Fruit fly (Drosophila melanogaster) whole organism, wandering third instar larva: ENCODE measurements around the gene RpL4.

Experiments
- CG32264 ChIP-seq: fragments of 200-800 bp; sonication (Bioruptor generic); optimal IDR thresholded peaks from 2 replicates; lab custom pipeline; 2016; ENCODE audit warnings: missing biosample characterization, missing genetic modification characterization
- CrebA ChIP-seq: fragments of 200-800 bp; sonication (Bioruptor generic); optimal IDR thresholded peaks from 2 replicates; lab custom pipeline; 2016; ENCODE audit warnings: missing biosample characterization, mild to moderate bottlenecking, missing genetic modification characterization, borderline replicate concordance
- Dfd ChIP-seq: fragments of >200 bp; optimal IDR thresholded peaks from 2 replicates; lab custom pipeline; 2017; ENCODE audit warnings: missing biosample characterization, missing genetic modification characterization
- Dif ChIP-seq: fragments of 200-275, 200-300 bp; sonication (Bioruptor generic); optimal IDR thresholded peaks from 2 replicates; lab custom pipeline; 2018; ENCODE audit warnings: missing biosample characterization, missing genetic modification characterization; ENCODE audit not compliant: partially characterized antibody
- GATAd ChIP-seq: sonication (Bioruptor generic); optimal IDR thresholded peaks from 2 replicates; lab custom pipeline; 2016; ENCODE audit warnings: missing biosample characterization, missing genetic modification characterization
- HLH106 ChIP-seq: fragments of 200-800 bp; optimal IDR thresholded peaks from 3 replicates; lab custom pipeline; 2019; ENCODE audit warnings: missing biosample characterization, mild to moderate bottlenecking, missing genetic modification characterization, moderate library complexity
- Hnf4 ChIP-seq: fragments of 200-800 bp; sonication (Bioruptor generic); optimal IDR thresholded peaks from 2 replicates; lab custom pipeline; 2016; ENCODE audit warnings: missing biosample characterization, mild to moderate bottlenecking, missing genetic modification characterization
- Hr78 ChIP-seq: fragments of >200 bp; optimal IDR thresholded peaks from 2 replicates; lab custom pipeline; 2017; ENCODE audit warnings: missing biosample characterization, missing genetic modification characterization
- Hr83 ChIP-seq: fragments of 200-300 bp; sonication (Bioruptor generic); optimal IDR thresholded peaks from 2 replicates; lab custom pipeline; 2016; ENCODE audit warnings: missing biosample characterization, mild to moderate bottlenecking, missing genetic modification characterization, moderate library complexity; ENCODE audit not compliant: poor library complexity, severe bottlenecking
- Mio ChIP-seq: sonication (Bioruptor generic); optimal IDR thresholded peaks from 2 replicates; lab custom pipeline; 2016; ENCODE audit warnings: missing biosample characterization, missing genetic modification characterization
- Myc ChIP-seq: fragments of >200 bp; optimal IDR thresholded peaks from 2 replicates; lab custom pipeline; 2017
- N ChIP-seq: fragments of >200 bp; optimal IDR thresholded peaks from 2 replicates; lab custom pipeline; 2018; ENCODE audit warnings: missing biosample characterization, missing external identifiers, missing genetic modification characterization
- OdsH ChIP-seq: fragments of 200-800 bp; sonication (Bioruptor generic); optimal IDR thresholded peaks from 2 replicates; lab custom pipeline; 2016; ENCODE audit warnings: missing biosample characterization, mild to moderate bottlenecking, missing genetic modification characterization
- Rel ChIP-seq, 2 experiments: fragments of 200-800 bp; sonication (Bioruptor generic) in 1 of 2; optimal IDR thresholded peaks; 2 replicates in 1 of 2; 3 replicates in 1 of 2; lab custom pipeline; 2016 to 2019; ENCODE audit warnings: mild to moderate bottlenecking in 2 of 2, missing biosample characterization in 2 of 2, missing genetic modification characterization in 2 of 2, moderate library complexity in 1 of 2
- Sp1 ChIP-seq: fragments of 200-800 bp; sonication (Bioruptor generic); optimal IDR thresholded peaks from 3 replicates; lab custom pipeline; 2019; ENCODE audit warnings: missing biosample characterization, mild to moderate bottlenecking, missing genetic modification characterization, moderate library complexity
- Vsx2 ChIP-seq: fragments of 200-300, 225-300 bp; sonication (Bioruptor generic); optimal IDR thresholded peaks from 2 replicates; lab custom pipeline; 2018; ENCODE audit warnings: missing biosample characterization, missing genetic modification characterization; ENCODE audit not compliant: partially characterized antibody
- br ChIP-seq: fragments of 200-800 bp; sonication (Bioruptor generic); optimal IDR thresholded peaks from 2 replicates; lab custom pipeline; 2016; ENCODE audit warnings: missing biosample characterization, missing genetic modification characterization
- brk ChIP-seq: fragments of 200-800 bp; sonication (Bioruptor generic); optimal IDR thresholded peaks from 2 replicates; lab custom pipeline; 2016; ENCODE audit warnings: missing biosample characterization, mild to moderate bottlenecking, missing genetic modification characterization
- dl ChIP-seq, 2 experiments: fragments of 175-275, 200-275 bp in 1 of 2; fragments of 200-275 bp in 1 of 2; sonication (Bioruptor generic); optimal IDR thresholded peaks; lab custom pipeline; 2018; ENCODE audit warnings: mild to moderate bottlenecking in 2 of 2, missing biosample characterization in 2 of 2, missing genetic modification characterization in 2 of 2, moderate library complexity in 2 of 2; ENCODE audit not compliant: partially characterized antibody in 2 of 2, insufficient read depth in 1 of 2
- dmrt93B ChIP-seq: fragments of 200-800 bp; sonication (Bioruptor generic); optimal IDR thresholded peaks from 2 replicates; lab custom pipeline; 2018; ENCODE audit warnings: missing biosample characterization, mild to moderate bottlenecking, missing genetic modification characterization
- dsf ChIP-seq: sonication (Bioruptor generic); optimal IDR thresholded peaks from 2 replicates; lab custom pipeline; 2016; ENCODE audit warnings: missing biosample characterization, missing genetic modification characterization, borderline replicate concordance
- ey ChIP-seq: fragments of 200-800 bp; sonication (Bioruptor generic); optimal IDR thresholded peaks from 2 replicates; lab custom pipeline; 2016; ENCODE audit warnings: missing biosample characterization, missing genetic modification characterization
- foxo ChIP-seq, 2 experiments: fragments of 200-800 bp; sonication (Bioruptor generic); optimal IDR thresholded peaks; 2 replicates in 1 of 2; 3 replicates in 1 of 2; lab custom pipeline; 2016 to 2017; ENCODE audit warnings: missing biosample characterization in 2 of 2, missing genetic modification characterization in 2 of 2
- fru ChIP-seq: fragments of 200-800 bp; sonication (Bioruptor generic); optimal IDR thresholded peaks from 3 replicates; lab custom pipeline; 2016; ENCODE audit warnings: missing biosample characterization, mild to moderate bottlenecking, missing genetic modification characterization
- h ChIP-seq: fragments of 200-800 bp; sonication (Bioruptor generic); optimal IDR thresholded peaks from 3 replicates; lab custom pipeline; 2016; ENCODE audit warnings: missing biosample characterization, mild to moderate bottlenecking, missing genetic modification characterization
- jim ChIP-seq: fragments of 175-275, 200-325 bp; sonication (Bioruptor generic); optimal IDR thresholded peaks from 2 replicates; lab custom pipeline; 2016; ENCODE audit warnings: missing biosample characterization, mild to moderate bottlenecking, missing genetic modification characterization
- lola ChIP-seq: fragments of >200 bp; optimal IDR thresholded peaks from 2 replicates; lab custom pipeline; 2017; ENCODE audit warnings: missing biosample characterization, missing genetic modification characterization
- pan ChIP-seq: fragments of >200 bp; optimal IDR thresholded peaks from 2 replicates; lab custom pipeline; 2017
- psq ChIP-seq: fragments of 200-800 bp; sonication (Bioruptor generic); optimal IDR thresholded peaks from 3 replicates; lab custom pipeline; 2017; ENCODE audit warnings: missing biosample characterization, mild to moderate bottlenecking, missing genetic modification characterization, moderate library complexity
- rgr ChIP-seq: fragments of 200-800 bp; sonication (Bioruptor generic); optimal IDR thresholded peaks from 3 replicates; lab custom pipeline; 2016; ENCODE audit warnings: missing biosample characterization, mild to moderate bottlenecking, missing genetic modification characterization
- sage ChIP-seq: fragments of 200-800 bp; sonication (Bioruptor generic); optimal IDR thresholded peaks from 2 replicates; lab custom pipeline; 2016; ENCODE audit warnings: missing biosample characterization, mild to moderate bottlenecking, missing genetic modification characterization
- sv ChIP-seq: fragments of 200-800 bp; sonication (Bioruptor generic); optimal IDR thresholded peaks from 3 replicates; lab custom pipeline; 2016; ENCODE audit warnings: missing biosample characterization, missing genetic modification characterization
- tai ChIP-seq: sonication (Bioruptor generic); optimal IDR thresholded peaks from 2 replicates; lab custom pipeline; 2016; ENCODE audit warnings: missing biosample characterization, missing genetic modification characterization
- usp ChIP-seq: fragments of >200 bp; optimal IDR thresholded peaks from 2 replicates; lab custom pipeline; 2017; ENCODE audit warnings: missing biosample characterization, missing genetic modification characterization
- woc ChIP-seq: sonication (Bioruptor generic); optimal IDR thresholded peaks from 2 replicates; lab custom pipeline; 2016; ENCODE audit warnings: missing biosample characterization, mild to moderate bottlenecking, missing genetic modification characterization

Gene RpL4

DNA sequence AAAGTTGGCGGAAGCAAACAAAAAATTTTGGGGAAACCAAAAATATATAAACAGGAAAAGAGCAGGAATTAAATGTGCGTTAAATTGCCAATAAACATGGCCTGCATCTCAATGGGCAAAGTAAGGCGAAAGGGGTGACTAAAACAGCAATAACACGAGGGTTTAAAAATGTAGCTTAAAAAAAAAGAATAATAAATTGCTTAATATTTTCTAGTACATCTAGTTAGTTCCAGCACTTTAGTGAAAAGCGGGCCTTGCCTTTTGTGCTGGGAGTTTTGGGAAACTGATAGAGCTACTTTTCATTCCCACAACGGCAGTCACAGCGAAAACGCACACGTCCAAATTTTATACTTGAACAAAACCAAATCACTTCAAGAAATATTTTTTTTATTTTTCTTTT lies 10.5 kb upstream of the RpL4 start, which contains the start of gene mil:
Gene mil (plus strand): TSS at position 301 of the 400 bp plus-strand sequence.
- TF ChIP-seq lola (GFP tag; lab: Kevin White, UChicago) (no peak), GATAd (GFP tag; lab: Kevin White, UChicago) (no peak), Vsx2 (GFP tag; lab: Kevin White, UChicago) (no peak), sage (no peak), Dif (GFP tag; lab: Kevin White, UChicago) (no peak), Hnf4 (no peak), HLH106 (tag; lab: Kevin White, UChicago) (no peak), Rel (GFP tag; optimal IDR thresholded peaks at IDR 0.05; lab: Kevin White, UChicago) (no peak), Rel (tag; optimal IDR thresholded peaks at IDR 0.05; lab: Kevin White, UChicago) (no peak), Hr78 (no peak), dsf (no peak), CG32264 (no peak), usp (GFP tag; lab: Kevin White, UChicago) (no peak), psq (no peak), tai (GFP tag; lab: Kevin White, UChicago) (no peak), jim (GFP tag; lab: Kevin White, UChicago) (no peak), br (GFP tag; lab: Kevin White, UChicago) (no peak)

DNA sequence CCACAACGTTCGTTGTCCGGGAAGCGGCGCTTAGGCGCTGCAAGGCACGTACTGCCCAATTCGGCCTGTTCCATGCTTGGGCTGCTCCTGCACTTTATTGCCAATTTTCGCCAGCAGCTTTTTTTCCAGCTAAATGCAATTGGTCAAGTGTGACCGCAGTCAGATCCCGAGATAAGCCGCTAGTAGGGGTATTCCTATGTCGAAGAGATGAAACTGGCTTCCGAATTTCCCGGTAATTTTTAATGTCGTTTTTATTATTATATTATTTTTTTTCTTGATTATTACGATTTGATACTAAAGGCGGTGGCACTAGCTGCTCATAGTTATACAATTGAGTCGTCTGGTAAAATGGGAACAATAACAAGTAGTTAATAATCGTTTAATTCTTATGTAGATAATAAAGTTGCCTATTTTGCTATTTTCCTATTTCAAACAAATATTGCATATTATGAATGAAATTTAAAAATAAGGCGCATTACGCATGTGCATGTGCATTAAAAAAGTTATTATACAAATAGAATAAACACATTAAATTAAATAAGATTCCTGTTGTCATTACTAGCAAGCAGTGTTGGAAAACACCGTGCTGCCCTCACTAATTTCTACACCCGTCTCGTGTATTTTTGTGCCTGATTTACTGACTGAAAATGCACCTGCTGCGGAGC lies 6.1 kb upstream of the RpL4 start, which contains the start of the genes CG5003 and mRpS22:
Gene CG5003 (minus strand): TSS at position 162 of the 665 bp plus-strand sequence.
Gene mRpS22 (plus strand): TSS at position 554 of the 665 bp plus-strand sequence.
- TF ChIP-seq Hr78 (no peak), lola (GFP tag; lab: Kevin White, UChicago) (no peak), dmrt93B (GFP tag; lab: Kevin White, UChicago) (peak; percentile 57), usp (GFP tag; lab: Kevin White, UChicago) (no peak), rgr (peak; percentile 58), sv (GFP tag; lab: Kevin White, UChicago) (no peak), woc (GFP tag; lab: Kevin White, UChicago) (peak; percentile 43), dsf (no peak), CG32264 (no peak), Mio (GFP tag; lab: Kevin White, UChicago) (no peak), N (GFP tag; lab: Kevin White, UChicago) (no peak), foxo (GFP tag; optimal IDR thresholded peaks at IDR 0.05; lab: Kevin White, UChicago) (peak in 1 of 2 experiments; percentile 77), br (GFP tag; lab: Kevin White, UChicago) (no peak), Hr83 (peak; percentile 29), Sp1 (GFP tag; lab: Kevin White, UChicago) (peak; percentile 61), psq (peak; percentile 51), fru (peak; percentile 44), Myc (peak; percentile 38), CrebA (GFP tag; lab: Kevin White, UChicago) (no peak), pan (no peak), h (GFP tag; lab: Kevin White, UChicago) (peak; percentile 64), Dif (GFP tag; lab: Kevin White, UChicago) (no peak), Vsx2 (GFP tag; lab: Kevin White, UChicago) (no peak), brk (GFP tag; lab: Kevin White, UChicago) (no peak), ey (GFP tag; lab: Kevin White, UChicago) (no peak), tai (GFP tag; lab: Kevin White, UChicago) (no peak), OdsH (GFP tag; lab: Kevin White, UChicago) (peak; percentile 53), sage (peak; percentile 33), dl (GFP tag; optimal IDR thresholded peaks at IDR 0.05; lab: Kevin White, UChicago; ENCODE audit: insufficient read depth in 1 of 2, partially characterized antibody in 2 of 2) (no peak), HLH106 (tag; lab: Kevin White, UChicago) (peak; percentile 75), Dfd (GFP tag; lab: Kevin White, UChicago) (no peak)

DNA sequence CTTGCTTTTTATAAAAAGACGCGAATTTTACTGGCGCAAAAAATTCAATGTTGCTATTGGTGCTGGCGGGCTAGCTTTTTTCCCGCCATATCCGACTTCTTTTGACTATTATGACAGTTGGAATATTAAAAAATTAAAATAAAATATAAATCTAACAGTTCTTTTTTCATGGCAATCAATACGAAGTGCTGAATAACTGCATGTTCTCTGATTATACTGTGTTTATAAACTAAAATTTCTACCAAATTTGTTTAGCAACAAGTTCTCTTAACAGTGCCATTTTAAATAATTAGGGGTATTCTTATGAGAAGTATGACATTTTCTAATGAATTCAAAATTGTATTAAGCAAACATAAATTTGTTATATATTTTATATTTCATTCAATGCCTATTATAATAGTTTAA lies 3.2 kb upstream of the RpL4 start, which contains the start of gene Boh1:
Gene Boh1 (minus strand): TSS at position 76 of the 405 bp plus-strand sequence.
- TF ChIP-seq Hr83 (no peak), h (GFP tag; lab: Kevin White, UChicago) (peak; percentile 27), Sp1 (GFP tag; lab: Kevin White, UChicago) (peak; percentile 41), HLH106 (tag; lab: Kevin White, UChicago) (peak; percentile 45), Vsx2 (GFP tag; lab: Kevin White, UChicago) (no peak), br (GFP tag; lab: Kevin White, UChicago) (no peak), GATAd (GFP tag; lab: Kevin White, UChicago) (no peak), Dfd (GFP tag; lab: Kevin White, UChicago) (no peak), Myc (peak; percentile 92), ey (GFP tag; lab: Kevin White, UChicago) (no peak), OdsH (GFP tag; lab: Kevin White, UChicago) (peak; percentile 28), jim (GFP tag; lab: Kevin White, UChicago) (no peak), pan (no peak), dsf (no peak), dmrt93B (GFP tag; lab: Kevin White, UChicago) (no peak), woc (GFP tag; lab: Kevin White, UChicago) (peak; percentile 54), foxo (GFP tag; optimal IDR thresholded peaks at IDR 0.05; lab: Kevin White, UChicago) (peak in 1 of 2 experiments; percentile 9), Dif (GFP tag; lab: Kevin White, UChicago) (no peak), rgr (peak; percentile 53), sage (no peak), psq (peak; percentile 14), CrebA (GFP tag; lab: Kevin White, UChicago) (no peak)
